Worm (Caenorhabditis elegans) whole organism, midembryonic: ENCODE measurements around the gene ZK105.6.

Experiments used
- T22C8.4 ChIP-seq: fragments of 200-800 bp; sonication (Bioruptor generic); IDR thresholded peaks from 2 replicates; pipeline ENCODE4 v1.3.6; 2022; ENCODE audit warnings: missing genetic modification characterization, missing compliant biosample characterization
- cog-1 ChIP-seq: sonication (generic microtip); optimal IDR thresholded peaks from 2 replicates; lab custom pipeline; 2016; ENCODE audit warnings: missing genetic modification characterization, missing compliant biosample characterization
- flt-1 ChIP-seq: fragments of 200-800 bp; sonication (Bioruptor generic); IDR thresholded peaks from 2 replicates; pipeline ENCODE4 v1.3.6; 2022; ENCODE audit warnings: missing genetic modification characterization, missing compliant biosample characterization
- med-1 ChIP-seq: sonication (generic microtip); optimal IDR thresholded peaks from 2 replicates; lab custom pipeline; 2017; ENCODE audit warnings: missing genetic modification characterization, mild to moderate bottlenecking, missing compliant biosample characterization, antibody characterized with exemption, missing genetic modification reagents; ENCODE audit not compliant: insufficient read depth
- ref-1 ChIP-seq: fragments of 200-800 bp; sonication (Bioruptor generic); conservative IDR thresholded peaks from 2 replicates; pipeline ENCODE4 v1.3.6; 2022; ENCODE audit warnings: missing genetic modification reagents, missing genetic modification characterization, missing compliant biosample characterization
- tab-1 ChIP-seq: fragments of 200-800 bp; sonication (Bioruptor generic); IDR thresholded peaks from 2 replicates; pipeline ENCODE4 v1.3.6; 2022; ENCODE audit warnings: missing genetic modification characterization, missing compliant biosample characterization
- ztf-23 ChIP-seq: fragments of 200-800 bp; sonication (Bioruptor generic); IDR thresholded peaks from 2 replicates; pipeline ENCODE4 v1.3.6; 2022; ENCODE audit warnings: missing genetic modification reagents, missing genetic modification characterization, missing compliant biosample characterization
- ztf-29 ChIP-seq: fragments of 200-800 bp; sonication (Bioruptor generic); IDR thresholded peaks from 2 replicates; pipeline ENCODE4 v1.3.6; 2022; ENCODE audit warnings: missing genetic modification reagents, missing genetic modification characterization, missing compliant biosample characterization

ce11 chrV:7686189-7686588, 37.7 kb downstream of the ZK105.6 start, which contains the start of the genes nhr-94 and nhr-152:
- no peak for TF ChIP-seq flt-1 (GFP tag; lab: Robert Waterston, UW)
- TF ChIP-seq tab-1 (GFP tag; lab: Robert Waterston, UW) = no peak
- TF ChIP-seq T22C8.4 (GFP tag; lab: Robert Waterston, UW) = no peak
- no peak for TF ChIP-seq cog-1 (tag; lab: Kevin White, UChicago)
- no peak for TF ChIP-seq ztf-29 (GFP tag; lab: Robert Waterston, UW)
- no peak for TF ChIP-seq med-1 (GFP tag; lab: Kevin White, UChicago)
- no peak for TF ChIP-seq ref-1 (GFP tag; lab: Robert Waterston, UW)
- no peak for TF ChIP-seq ztf-23 (GFP tag; lab: Robert Waterston, UW)
